Fruit fly (Drosophila melanogaster): ENCODE measurements around the gene PRL-1.

Gene PRL-1

DNA sequence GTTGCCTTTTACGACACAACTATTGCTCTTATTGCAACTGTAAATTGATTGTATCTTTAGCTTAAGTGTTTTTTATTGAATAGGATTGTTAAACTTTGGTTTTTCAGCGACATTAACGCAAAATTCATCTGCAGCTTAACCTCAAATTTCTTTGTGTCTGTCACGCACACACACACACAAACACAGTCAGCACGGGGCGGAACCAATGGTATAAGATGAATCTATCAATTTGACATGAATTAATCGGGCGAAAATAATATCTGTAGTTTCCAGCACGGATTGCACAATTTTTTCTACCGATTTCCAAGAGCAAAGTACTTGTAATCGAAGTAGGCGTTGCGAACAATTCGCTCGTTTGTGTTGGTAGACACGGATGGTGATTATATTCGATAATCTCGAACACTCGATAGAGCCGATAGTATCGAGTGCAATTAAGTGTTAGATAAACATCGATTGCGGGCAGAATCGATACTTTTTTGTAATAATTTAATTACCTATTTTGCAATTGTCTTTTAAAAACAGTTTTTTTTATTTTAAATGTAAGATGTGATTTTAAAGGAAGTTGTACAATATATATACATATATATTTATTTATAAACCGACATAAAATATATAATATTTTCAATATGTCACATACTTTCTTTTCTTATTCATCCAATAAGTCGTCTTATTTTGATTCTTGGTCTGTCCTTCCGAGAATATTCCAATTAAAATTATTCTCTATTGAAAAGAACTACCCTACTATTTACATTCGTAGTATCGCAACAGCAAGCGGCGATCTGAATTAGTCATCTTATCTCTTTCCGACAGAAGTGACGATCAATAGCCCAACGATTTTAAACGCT lies at the start of gene PRL-1, which contains the start of gene EndoGI (continued):
- TF ChIP-seq CG10631 (GFP tag; optimal IDR thresholded peaks at IDR 0.05) (peak; percentile 77), CG1621 (tag; optimal IDR thresholded peaks at IDR 0.05) (peak; percentile 2), CG3919 (GFP tag; optimal IDR thresholded peaks at IDR 0.05) (peak; percentile 70), CG7368 (GFP tag; optimal IDR thresholded peaks at IDR 0.05) (peak; percentile 65), CG11762 (GFP tag; optimal IDR thresholded peaks at IDR 0.05; ENCODE audit: insufficient read depth) (peak; percentile 37), CG11902 (GFP tag; optimal IDR thresholded peaks at IDR 0.05) (no peak), Sox15 (GFP tag; optimal IDR thresholded peaks at IDR 0.05) (peak; percentile 31), CG31627 (GFP tag; optimal IDR thresholded peaks at IDR 0.05) (peak; percentile 28), Gug (GFP tag; IDR thresholded peaks at IDR 0.05) (no peak; the same call in 1 of the 2 replicates), Lpt (GFP tag; optimal IDR thresholded peaks at IDR 0.05) (peak; percentile 45)

DNA sequence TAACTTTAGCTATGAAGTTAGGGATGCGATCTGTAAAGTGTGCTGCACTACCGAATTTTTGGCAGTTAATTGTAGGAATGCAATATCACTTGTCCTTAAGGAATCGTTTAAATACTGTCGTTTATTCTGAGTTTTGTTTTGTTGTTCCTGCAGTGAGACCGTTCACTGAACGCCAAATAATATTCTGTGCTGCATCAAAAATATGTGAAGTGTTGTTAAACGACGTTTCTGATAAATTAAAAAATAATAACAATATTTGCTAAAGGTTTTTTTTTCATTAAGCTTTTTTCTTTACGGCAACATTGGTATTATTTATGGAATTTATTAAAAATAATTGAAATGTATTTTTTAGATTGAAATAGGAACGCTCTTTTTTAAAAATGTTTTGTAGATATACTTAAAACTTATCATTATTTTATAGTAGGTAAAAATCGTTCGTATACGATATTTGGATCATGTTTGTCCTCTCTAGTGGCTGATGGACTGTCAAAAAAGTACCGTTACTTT lies 45.4 kb upstream of the PRL-1 start, which contains the start of gene GMF:
Gene GMF (minus strand): TSS at position 182 of the 507 bp plus-strand sequence.
- TF ChIP-seq cyc (GFP tag; optimal IDR thresholded peaks at IDR 0.05) (peak; percentile 22), Eip78C (GFP tag) (peak; percentile 61), vri (GFP tag; optimal IDR thresholded peaks at IDR 0.05) (no peak), CG11762 (GFP tag; optimal IDR thresholded peaks at IDR 0.05; ENCODE audit: insufficient read depth) (no peak), svp (GFP tag) (no peak), Hr38 (GFP tag; optimal IDR thresholded peaks at IDR 0.05) (no peak), CG16779 (tag; optimal IDR thresholded peaks at IDR 0.05) (no peak), lz (GFP tag; optimal IDR thresholded peaks at IDR 0.05) (peak; percentile 49), CG8119 (GFP tag; IDR thresholded peaks at IDR 0.05) (no peak), fkh (GFP tag; optimal IDR thresholded peaks at IDR 0.05) (peak; percentile 38), esn (GFP tag; optimal IDR thresholded peaks at IDR 0.05) (peak; percentile 55), CG10631 (GFP tag; optimal IDR thresholded peaks at IDR 0.05) (peak; percentile 38), dsx (GFP tag; optimal IDR thresholded peaks at IDR 0.05; ENCODE audit: poor library complexity, severe bottlenecking) (no peak), topi (GFP tag; optimal IDR thresholded peaks at IDR 0.05) (peak; percentile 37), Eip75B (GFP tag; optimal IDR thresholded peaks at IDR 0.05) (no peak), Sox14 (GFP tag; optimal IDR thresholded peaks at IDR 0.05) (peak; percentile 41), CG6808 (GFP tag; optimal IDR thresholded peaks at IDR 0.05) (no peak)

- TF ChIP-seq cyc (GFP tag; optimal IDR thresholded peaks at IDR 0.05) (peak; percentile 76), achi (GFP tag; optimal IDR thresholded peaks at IDR 0.05) (peak; percentile 83), esn (GFP tag; optimal IDR thresholded peaks at IDR 0.05) (peak; percentile 84), CG11902 (GFP tag; optimal IDR thresholded peaks at IDR 0.05) (peak; percentile 74), CG7368 (GFP tag; optimal IDR thresholded peaks at IDR 0.05) (peak; percentile 52), vri (GFP tag; optimal IDR thresholded peaks at IDR 0.05) (no peak), CG11762 (GFP tag; optimal IDR thresholded peaks at IDR 0.05; ENCODE audit: insufficient read depth) (peak; percentile 63), Hr39 (GFP tag; optimal IDR thresholded peaks at IDR 0.05) (no peak), net (GFP tag; optimal IDR thresholded peaks at IDR 0.05) (no peak), Blimp-1 (GFP tag; optimal IDR thresholded peaks at IDR 0.05) (peak; percentile 28), ss (GFP tag; optimal IDR thresholded peaks at IDR 0.05) (no peak), CG31627 (GFP tag; optimal IDR thresholded peaks at IDR 0.05) (peak; percentile 81), CG10669 (GFP tag; optimal IDR thresholded peaks at IDR 0.05) (no peak), CG8319 (GFP tag; optimal IDR thresholded peaks at IDR 0.05) (peak; percentile 56), lz (GFP tag; optimal IDR thresholded peaks at IDR 0.05) (peak; percentile 78), eg (GFP tag; IDR thresholded peaks at IDR 0.05) (no peak), dac (GFP tag; optimal IDR thresholded peaks at IDR 0.05) (peak; percentile 42), CG1621 (tag; optimal IDR thresholded peaks at IDR 0.05) (peak; percentile 66), Hr4 (GFP tag; optimal IDR thresholded peaks at IDR 0.05) (peak; percentile 86), Met (GFP tag; optimal IDR thresholded peaks at IDR 0.05) (peak; percentile 77), CG32006 (GFP tag; optimal IDR thresholded peaks at IDR 0.05) (no peak), CG9139 (GFP tag; optimal IDR thresholded peaks at IDR 0.05) (no peak), Hr38 (GFP tag; optimal IDR thresholded peaks at IDR 0.05) (no peak), OdsH (GFP tag; optimal IDR thresholded peaks at IDR 0.05) (peak; percentile 77), CG6276 (GFP tag; optimal IDR thresholded peaks at IDR 0.05) (no peak), spab (GFP tag; optimal IDR thresholded peaks at IDR 0.05) (no peak), CG6792 (GFP tag; optimal IDR thresholded peaks at IDR 0.05) (peak; percentile 56)
Measured at dm6 chr2L:16299466-16300311, 42.3 kb upstream of the PRL-1 start, which contains the start of the genes heix and CG17328. TSS of gene heix (minus strand) at chr2L:16299858. TSS of gene CG17328 (plus strand) at chr2L:16299943.
